Fruit fly (Drosophila melanogaster) whole organism, embryonic: ENCODE results near the gene CG31549.

ENCODE experiments used
- Antp ChIP-seq: fragments of 200-800 bp; sonication (Bioruptor generic); optimal IDR thresholded peaks from 3 replicates; lab custom pipeline; 2016; ENCODE audit warnings: missing biosample characterization, missing genetic modification characterization
- Atf3 ChIP-seq: fragments of 200-800 bp; sonication (Bioruptor generic); optimal IDR thresholded peaks from 3 replicates; lab custom pipeline; 2016; ENCODE audit warnings: missing biosample characterization, missing genetic modification characterization
- CG10543 ChIP-seq: fragments of 200-800 bp; sonication (Bioruptor generic); optimal IDR thresholded peaks from 3 replicates; lab custom pipeline; 2017; ENCODE audit warnings: missing biosample characterization, mild to moderate bottlenecking, missing genetic modification characterization, moderate library complexity
- CG11504 ChIP-seq: fragments of 200-800 bp; sonication (Bioruptor generic); optimal IDR thresholded peaks from 3 replicates; lab custom pipeline; 2019; ENCODE audit warnings: missing biosample characterization, mild to moderate bottlenecking, missing genetic modification characterization, moderate library complexity
- CG12155 ChIP-seq: fragments of 200-800 bp; sonication (Bioruptor generic); optimal IDR thresholded peaks from 3 replicates; lab custom pipeline; 2016; ENCODE audit warnings: missing biosample characterization, missing genetic modification characterization
- CG14667 ChIP-seq: fragments of 200-800 bp; sonication (Bioruptor generic); IDR thresholded peaks from 2 replicates; pipeline ENCODE4 v1.3.6; 2022; ENCODE audit warnings: missing biosample characterization, missing genetic modification characterization
- CG15514 ChIP-seq: fragments of 200-800 bp; sonication (Bioruptor generic); optimal IDR thresholded peaks from 3 replicates; lab custom pipeline; 2017; ENCODE audit warnings: missing biosample characterization, missing genetic modification characterization, mild to moderate bottlenecking, moderate library complexity, missing genetic modification reagents
- CG18011 ChIP-seq: fragments of 200-800 bp; sonication (Bioruptor generic); optimal IDR thresholded peaks from 2 replicates; lab custom pipeline; 2017; ENCODE audit warnings: missing biosample characterization, missing genetic modification characterization, mild to moderate bottlenecking, moderate library complexity, missing genotype
- CG2120 ChIP-seq: fragments of 200-800 bp; sonication (Bioruptor generic); optimal IDR thresholded peaks from 3 replicates; lab custom pipeline; 2016; ENCODE audit warnings: missing biosample characterization, missing genetic modification characterization
- CG2889 ChIP-seq: fragments of 200-800 bp; sonication (Bioruptor generic); IDR thresholded peaks from 3 replicates; pipeline ENCODE4 v1.3.6; 2022; ENCODE audit warnings: missing biosample characterization, missing genetic modification characterization
- CG33213 ChIP-seq: fragments of 200-800 bp; sonication (Bioruptor generic); optimal IDR thresholded peaks from 3 replicates; lab custom pipeline; 2016; ENCODE audit warnings: missing biosample characterization, missing genetic modification characterization
- CG3838 ChIP-seq: fragments of 200-800 bp; sonication (Bioruptor generic); optimal IDR thresholded peaks from 3 replicates; lab custom pipeline; 2016; ENCODE audit warnings: missing biosample characterization, missing genetic modification characterization
- CG8359 ChIP-seq: fragments of 200-800 bp; sonication (Bioruptor generic); optimal IDR thresholded peaks from 2 replicates; lab custom pipeline; 2017; ENCODE audit warnings: missing biosample characterization, mild to moderate bottlenecking, missing genetic modification characterization, borderline replicate concordance
- CG9817 ChIP-seq: fragments of 200-800 bp; sonication (Bioruptor generic); optimal IDR thresholded peaks from 2 replicates; lab custom pipeline; 2018; ENCODE audit warnings: missing biosample characterization, mild to moderate bottlenecking, missing genetic modification characterization, moderate library complexity
- Camta ChIP-seq: fragments of 200-800 bp; sonication (Bioruptor generic); optimal IDR thresholded peaks from 2 replicates; lab custom pipeline; 2016; ENCODE audit warnings: missing biosample characterization, missing genetic modification characterization
- CoRest ChIP-seq: fragments of 200-800 bp; sonication (Bioruptor generic); optimal IDR thresholded peaks from 3 replicates; lab custom pipeline; 2018; ENCODE audit warnings: missing biosample characterization, mild to moderate bottlenecking, missing genetic modification characterization, moderate library complexity
- D ChIP-seq, 2 experiments: fragments of 200-800 bp in 1 of 2; fragments of >200 bp in 1 of 2; sonication (Bioruptor generic) in 1 of 2; optimal IDR thresholded peaks; 2 replicates in 1 of 2; 3 replicates in 1 of 2; lab custom pipeline; 2017; ENCODE audit warnings: mild to moderate bottlenecking in 1 of 2, missing biosample characterization in 1 of 2, missing genetic modification characterization in 1 of 2, missing genetic modification reagents in 1 of 2
- Drgx ChIP-seq: fragments of 200-800 bp; sonication (Bioruptor generic); IDR thresholded peaks from 2 replicates; pipeline ENCODE4 v1.3.6; 2022; ENCODE audit warnings: missing biosample characterization, missing genetic modification characterization
- Fer3 ChIP-seq: fragments of 200-800 bp; sonication (Bioruptor generic); optimal IDR thresholded peaks from 2 replicates; lab custom pipeline; 2018; ENCODE audit warnings: missing biosample characterization, mild to moderate bottlenecking, missing genetic modification characterization, moderate library complexity
- MTF-1 ChIP-seq: fragments of 200-800 bp; sonication (Bioruptor generic); optimal IDR thresholded peaks from 2 replicates; lab custom pipeline; 2018; ENCODE audit warnings: missing biosample characterization, mild to moderate bottlenecking, missing genetic modification characterization, borderline replicate concordance
- Med ChIP-seq: fragments of 200-800 bp; sonication (Bioruptor generic); peaks from one replicate; lab custom pipeline; 2016; ENCODE audit warnings: missing biosample characterization, missing genetic modification characterization, mild to moderate bottlenecking, inconsistent platforms, moderate library complexity
- Mrtf ChIP-seq: fragments of 200-800 bp; sonication (Bioruptor generic); IDR thresholded peaks from 3 replicates; pipeline ENCODE4 v1.3.6; 2022; ENCODE audit warnings: missing biosample characterization, missing genetic modification characterization
- Sox100B ChIP-seq: fragments of 200-800 bp; sonication (Bioruptor generic); optimal IDR thresholded peaks from 3 replicates; lab custom pipeline; 2018; ENCODE audit warnings: missing biosample characterization, mild to moderate bottlenecking, missing genetic modification characterization
- Spps ChIP-seq: fragments of 200-800 bp; sonication (Bioruptor generic); optimal IDR thresholded peaks from 2 replicates; lab custom pipeline; 2018; ENCODE audit warnings: missing biosample characterization, mild to moderate bottlenecking, missing genetic modification characterization
- ap ChIP-seq: fragments of 200-800 bp; sonication (Bioruptor generic); IDR thresholded peaks from 2 replicates; pipeline ENCODE4 v1.3.6; 2022; ENCODE audit warnings: missing biosample characterization, missing genetic modification characterization
- ara ChIP-seq: fragments of 200-800 bp; sonication (Bioruptor generic); IDR thresholded peaks from 2 replicates; pipeline ENCODE4 v1.3.6; 2022; ENCODE audit warnings: missing biosample characterization, missing genetic modification characterization
- br ChIP-seq: fragments of >200 bp; optimal IDR thresholded peaks from 2 replicates; lab custom pipeline; 2017
- esg ChIP-seq: fragments of 200-800 bp; sonication (Bioruptor generic); conservative IDR thresholded peaks from 2 replicates; pipeline ENCODE4 v1.3.6; 2022; ENCODE audit warnings: missing biosample characterization, missing genetic modification characterization
- fd64A ChIP-seq: fragments of 200-800 bp; sonication (Bioruptor generic); optimal IDR thresholded peaks from 3 replicates; lab custom pipeline; 2018; ENCODE audit warnings: missing biosample characterization, mild to moderate bottlenecking, missing genetic modification characterization
- fd96Cb ChIP-seq: fragments of 200-800 bp; sonication (Bioruptor generic); optimal IDR thresholded peaks from 2 replicates; lab custom pipeline; 2018; ENCODE audit warnings: missing biosample characterization, mild to moderate bottlenecking, missing genetic modification characterization, moderate library complexity
- gcm ChIP-seq: fragments of 200-800 bp; sonication (Bioruptor generic); optimal IDR thresholded peaks from 2 replicates; lab custom pipeline; 2019; ENCODE audit warnings: missing biosample characterization, mild to moderate bottlenecking, missing genetic modification characterization, moderate library complexity
- hbn ChIP-seq: fragments of 200-800 bp; sonication (Bioruptor generic); IDR thresholded peaks from 2 replicates; pipeline ENCODE4 v1.3.6; 2022; ENCODE audit warnings: missing biosample characterization, missing genetic modification characterization; ENCODE audit not compliant: partially characterized antibody
- ind ChIP-seq: fragments of 200-800 bp; sonication (Bioruptor generic); optimal IDR thresholded peaks from 3 replicates; lab custom pipeline; 2016; ENCODE audit warnings: missing biosample characterization, missing genetic modification characterization
- jigr1 ChIP-seq: fragments of 200-800 bp; sonication (Bioruptor generic); IDR thresholded peaks from 3 replicates; pipeline ENCODE4 v1.3.6; 2022; ENCODE audit warnings: missing biosample characterization, missing genetic modification characterization
- lola ChIP-seq, 3 experiments: fragments of >200 bp in 2 of 3; fragments of 200-800 bp in 1 of 3; sonication (Bioruptor generic) in 1 of 3; optimal IDR thresholded peaks; 2 replicates each; lab custom pipeline; 2017 to 2019; ENCODE audit warnings: missing biosample characterization in 3 of 3, missing genetic modification characterization in 3 of 3, mild to moderate bottlenecking in 1 of 3, moderate library complexity in 1 of 3
- nau ChIP-seq: fragments of 200-800 bp; sonication (Bioruptor generic); optimal IDR thresholded peaks from 3 replicates; lab custom pipeline; 2017; ENCODE audit warnings: missing biosample characterization, mild to moderate bottlenecking, missing genetic modification characterization, missing genetic modification reagents
- odd ChIP-seq: fragments of 200-800 bp; sonication (Bioruptor generic); optimal IDR thresholded peaks from 2 replicates; lab custom pipeline; 2017; ENCODE audit warnings: missing biosample characterization, mild to moderate bottlenecking, missing genetic modification characterization
- p53 ChIP-seq: fragments of 200-800 bp; sonication (Bioruptor generic); optimal IDR thresholded peaks from 2 replicates; lab custom pipeline; 2016; ENCODE audit warnings: missing biosample characterization, missing genetic modification characterization
- pfk ChIP-seq: fragments of 200-800 bp; sonication (Bioruptor generic); optimal IDR thresholded peaks from 2 replicates; lab custom pipeline; 2018; ENCODE audit warnings: missing biosample characterization, mild to moderate bottlenecking, missing genetic modification characterization, moderate library complexity
- phol ChIP-seq: fragments of 200-800 bp; sonication (Bioruptor generic); optimal IDR thresholded peaks from 3 replicates; lab custom pipeline; 2018; ENCODE audit warnings: missing biosample characterization, mild to moderate bottlenecking, missing genetic modification characterization, moderate library complexity
- slp2 ChIP-seq: fragments of 200-800 bp; sonication (Bioruptor generic); optimal IDR thresholded peaks from 2 replicates; lab custom pipeline; 2016; ENCODE audit warnings: missing biosample characterization, missing genetic modification characterization
- so ChIP-seq: fragments of 200-800 bp; sonication (Bioruptor generic); IDR thresholded peaks from 3 replicates; pipeline ENCODE4 v1.3.6; 2022; ENCODE audit warnings: missing biosample characterization, missing genetic modification characterization
- ssp ChIP-seq: fragments of 200-800 bp; sonication (Bioruptor generic); IDR thresholded peaks from 2 replicates; pipeline ENCODE4 v1.3.6; 2022; ENCODE audit warnings: missing biosample characterization, missing genetic modification characterization
- tio ChIP-seq: fragments of 200-800 bp; sonication (Bioruptor generic); optimal IDR thresholded peaks from 2 replicates; lab custom pipeline; 2017; ENCODE audit warnings: missing biosample characterization, missing genetic modification characterization, inconsistent platforms
- tll ChIP-seq, 2 experiments: fragments of 200-800 bp in 1 of 2; fragments of >200 bp in 1 of 2; sonication (Bioruptor generic) in 1 of 2; optimal IDR thresholded peaks; 2 replicates each; lab custom pipeline; 2017 to 2019; ENCODE audit warnings: missing biosample characterization in 2 of 2, missing genetic modification characterization in 2 of 2, mild to moderate bottlenecking in 1 of 2, moderate library complexity in 1 of 2
- trem ChIP-seq: fragments of 200-800 bp; optimal IDR thresholded peaks from 3 replicates; lab custom pipeline; 2019; ENCODE audit warnings: missing biosample characterization, mild to moderate bottlenecking, missing genetic modification characterization, moderate library complexity
- yki ChIP-seq: fragments of >200 bp; optimal IDR thresholded peaks from 3 replicates; lab custom pipeline; 2018
- zfh2 ChIP-seq: fragments of 200-800 bp; sonication (Bioruptor generic); optimal IDR thresholded peaks from 2 replicates; lab custom pipeline; 2016; ENCODE audit warnings: missing biosample characterization, missing genetic modification characterization

The CG31549 gene

DNA sequence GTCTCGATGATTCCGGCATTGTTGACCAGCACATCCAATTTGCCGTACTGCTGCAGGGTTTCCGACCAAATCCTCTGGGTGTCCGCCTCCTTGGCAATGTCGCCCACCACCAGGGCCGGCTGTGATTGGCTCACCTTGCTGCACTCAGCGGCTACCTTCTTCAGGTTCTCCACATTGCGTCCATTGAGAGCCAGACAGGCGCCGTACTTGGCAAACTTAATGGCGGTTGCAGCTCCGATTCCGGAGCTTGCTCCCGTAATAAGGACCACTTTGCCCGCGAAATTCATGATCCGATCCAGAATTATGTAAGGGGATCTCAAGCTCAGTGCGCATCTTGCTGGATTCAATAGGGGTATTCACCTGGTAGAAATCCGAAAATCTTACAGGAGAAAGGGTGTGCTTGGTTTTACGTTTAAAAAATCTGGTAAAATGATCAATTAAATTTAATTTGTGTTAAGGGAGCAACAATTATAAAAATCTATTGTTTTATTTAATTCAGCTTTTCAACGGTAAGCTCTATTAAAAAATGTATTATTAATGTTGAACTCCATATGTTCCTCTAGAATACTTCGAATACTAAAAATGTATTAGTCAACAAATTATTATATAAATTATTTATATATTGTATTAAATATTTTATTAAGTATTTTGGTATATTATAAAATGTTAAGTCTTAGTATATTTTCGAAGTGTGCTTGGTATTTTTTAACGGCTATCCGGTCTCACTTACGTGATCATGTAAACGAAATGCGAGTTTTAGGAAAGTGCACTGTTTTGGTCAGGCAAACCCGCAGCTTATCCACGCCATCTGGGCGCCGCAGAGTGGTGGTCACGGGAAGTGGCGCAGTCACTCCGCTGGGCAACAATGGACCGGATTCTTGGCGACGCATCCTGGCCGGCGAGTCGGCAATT is 4.8 kb downstream of the CG31549 start, which contains the start of the genes CG31548 and CG12170 (continued):
- TF ChIP-seq Mrtf (0 out of 3 replicates have a peak, but pooled peaks have one; percentile 4), CG14667 (GFP tag; lab: Robert Waterston, UW) (no peak), CG10543 (GFP tag; lab: Kevin White, UChicago) (no peak), CG15514 (GFP tag; lab: Kevin White, UChicago) (peak; percentile 53), CG3838 (GFP tag; lab: Kevin White, UChicago) (no peak), p53 (GFP tag; lab: Kevin White, UChicago) (no peak), ap (peak; percentile 29; the same call in 1 of the 2 replicates), fd96Cb (tag; lab: Kevin White, UChicago) (peak; percentile 35), slp2 (GFP tag; lab: Kevin White, UChicago) (no peak), CG18011 (peak; percentile 36), pfk (GFP tag; lab: Kevin White, UChicago) (no peak), Med (GFP tag; lab: Kevin White, UChicago) (peak; percentile 83), CG9817 (tag; lab: Kevin White, UChicago) (no peak), CG33213 (GFP tag; lab: Kevin White, UChicago) (no peak), gcm (GFP tag; lab: Kevin White, UChicago) (peak; percentile 50), zfh2 (GFP tag; lab: Kevin White, UChicago) (no peak), Fer3 (tag; lab: Kevin White, UChicago) (peak; percentile 45), yki (no peak), CG2889 (no peak), ara (GFP tag; lab: Robert Waterston, UW) (no peak), so (GFP tag; lab: Robert Waterston, UW) (peak; percentile 33; the same call in 1 of the 3 replicates), D (optimal IDR thresholded peaks at IDR 0.05; lab: Kevin White, UChicago) (no peak), D (GFP tag; optimal IDR thresholded peaks at IDR 0.05; lab: Kevin White, UChicago) (no peak), Drgx (GFP tag; lab: Robert Waterston, UW) (no peak), tio (GFP tag; lab: Kevin White, UChicago) (no peak), CG12155 (GFP tag; lab: Kevin White, UChicago) (peak; percentile 31), tll (GFP tag; optimal IDR thresholded peaks at IDR 0.05; lab: Kevin White, UChicago) (no peak), ind (GFP tag; lab: Kevin White, UChicago) (peak; percentile 33), phol (tag; lab: Kevin White, UChicago) (peak; percentile 60), jigr1 (GFP tag; lab: Robert Waterston, UW) (no peak), lola (GFP tag; optimal IDR thresholded peaks at IDR 0.05; lab: Kevin White, UChicago) (peak in 1 of 3 experiments; percentile 56), Sox100B (no peak), ssp (peak; percentile 37; the same call in 1 of the 2 replicates), odd (no peak), hbn (GFP tag; lab: Robert Waterston, UW) (no peak), CG11504 (tag; lab: Kevin White, UChicago) (no peak), CG2120 (peak; percentile 62), esg (GFP tag; lab: Robert Waterston, UW) (peak; percentile 50), CoRest (peak; percentile 47), Atf3 (GFP tag; lab: Kevin White, UChicago) (no peak), fd64A (no peak), MTF-1 (GFP tag; lab: Kevin White, UChicago) (no peak), trem (tag; lab: Kevin White, UChicago) (peak; percentile 57), Antp (GFP tag; lab: Kevin White, UChicago) (peak; percentile 9), br (lab: Kevin White, UChicago) (no peak), Spps (tag; lab: Kevin White, UChicago) (peak; percentile 27), nau (no peak), CG8359 (no peak), Camta (peak; percentile 29)
